Fruit fly (Drosophila melanogaster) whole organism, embryonic: Measurements from ENCODE around the gene CG13893.

Experiments
- Antp ChIP-seq: fragments of 200-800 bp; sonication (Bioruptor generic); optimal IDR thresholded peaks from 3 replicates; lab custom pipeline; 2016; ENCODE audit warnings: missing biosample characterization, missing genetic modification characterization
- CG10274 ChIP-seq: fragments of 200-800 bp; sonication (Bioruptor generic); optimal IDR thresholded peaks from 3 replicates; lab custom pipeline; 2017; ENCODE audit warnings: missing biosample characterization, mild to moderate bottlenecking, missing genetic modification characterization
- CG10431 ChIP-seq: fragments of 200-800 bp; sonication (Bioruptor generic); optimal IDR thresholded peaks from 3 replicates; lab custom pipeline; 2018; ENCODE audit warnings: missing biosample characterization, mild to moderate bottlenecking, missing genetic modification characterization
- CG11085 ChIP-seq: fragments of 200-800 bp; sonication (Bioruptor generic); IDR thresholded peaks from 2 replicates; pipeline ENCODE4 v1.3.6; 2022; ENCODE audit warnings: missing biosample characterization, missing genetic modification characterization
- CG11696 ChIP-seq: fragments of 200-800 bp; sonication (Bioruptor generic); IDR thresholded peaks from 2 replicates; pipeline ENCODE4 v1.3.6; 2022; ENCODE audit warnings: missing biosample characterization, missing genetic modification characterization
- CG11723 ChIP-seq: fragments of 200-800 bp; sonication (Bioruptor generic); optimal IDR thresholded peaks from 2 replicates; lab custom pipeline; 2017; ENCODE audit warnings: missing biosample characterization, mild to moderate bottlenecking, missing genetic modification characterization
- CG12155 ChIP-seq: fragments of 200-800 bp; sonication (Bioruptor generic); optimal IDR thresholded peaks from 3 replicates; lab custom pipeline; 2016; ENCODE audit warnings: missing biosample characterization, missing genetic modification characterization
- CG14860 ChIP-seq: fragments of 200-800 bp; sonication (Bioruptor generic); IDR thresholded peaks from 3 replicates; pipeline ENCODE4 v1.3.6; 2022; ENCODE audit warnings: missing biosample characterization, missing genetic modification characterization; ENCODE audit not compliant: partially characterized antibody
- CG15073 ChIP-seq: fragments of 200-800 bp; sonication (Bioruptor generic); optimal IDR thresholded peaks from 2 replicates; lab custom pipeline; 2016; ENCODE audit warnings: missing biosample characterization, missing genetic modification characterization
- CG17361 ChIP-seq: fragments of 200-800 bp; sonication (Bioruptor generic); IDR thresholded peaks from 3 replicates; pipeline ENCODE4 v1.3.6; 2022; ENCODE audit warnings: missing biosample characterization, missing genetic modification characterization
- CG2712 ChIP-seq: fragments of 200-800 bp; optimal IDR thresholded peaks from 3 replicates; lab custom pipeline; 2019; ENCODE audit warnings: missing biosample characterization, mild to moderate bottlenecking, missing genetic modification characterization, moderate library complexity
- CG33213 ChIP-seq: fragments of 200-800 bp; sonication (Bioruptor generic); optimal IDR thresholded peaks from 3 replicates; lab custom pipeline; 2016; ENCODE audit warnings: missing biosample characterization, missing genetic modification characterization
- CG3847 ChIP-seq: fragments of 200-800 bp; sonication (Bioruptor generic); IDR thresholded peaks from 2 replicates; pipeline ENCODE4 v1.3.6; 2022; ENCODE audit warnings: missing biosample characterization, missing genetic modification characterization
- CG4282 ChIP-seq: fragments of 200-800 bp; sonication (Bioruptor generic); optimal IDR thresholded peaks from 2 replicates; lab custom pipeline; 2016; ENCODE audit warnings: missing biosample characterization, missing genetic modification characterization
- CG4404 ChIP-seq: fragments of 200-800 bp; sonication (Bioruptor generic); IDR thresholded peaks from 2 replicates; pipeline ENCODE4 v1.3.6; 2022; ENCODE audit warnings: missing biosample characterization, missing genetic modification characterization
- CG4424 ChIP-seq: fragments of 200-800 bp; sonication (Bioruptor generic); optimal IDR thresholded peaks from 3 replicates; lab custom pipeline; 2016; ENCODE audit warnings: missing biosample characterization, missing genetic modification characterization
- CG4617 ChIP-seq: fragments of 200-800 bp; sonication (Bioruptor generic); optimal IDR thresholded peaks from 3 replicates; lab custom pipeline; 2016; ENCODE audit warnings: missing biosample characterization, missing genetic modification characterization, borderline replicate concordance
- CG6683 ChIP-seq: fragments of 200-800 bp; sonication (Bioruptor generic); optimal IDR thresholded peaks from 2 replicates; lab custom pipeline; 2017; ENCODE audit warnings: missing biosample characterization, mild to moderate bottlenecking, missing genetic modification characterization, missing genetic modification reagents
- CG6791 ChIP-seq: fragments of 200-800 bp; sonication (Bioruptor generic); IDR thresholded peaks from 3 replicates; pipeline ENCODE4 v1.3.6; 2022; ENCODE audit warnings: missing biosample characterization, missing genetic modification characterization; ENCODE audit not compliant: partially characterized antibody
- CG8281 ChIP-seq: fragments of 200-800 bp; sonication (Bioruptor generic); optimal IDR thresholded peaks from 2 replicates; lab custom pipeline; 2018; ENCODE audit warnings: missing biosample characterization, mild to moderate bottlenecking, missing genetic modification characterization, moderate library complexity
- CG8478 ChIP-seq: fragments of >200 bp; optimal IDR thresholded peaks from 2 replicates; lab custom pipeline; 2018
- CrebB ChIP-seq: fragments of 200-800 bp; sonication (Bioruptor generic); optimal IDR thresholded peaks from 3 replicates; lab custom pipeline; 2018; ENCODE audit warnings: missing biosample characterization, mild to moderate bottlenecking, missing genetic modification characterization
- D19A ChIP-seq: fragments of 200-800 bp; optimal IDR thresholded peaks from 3 replicates; lab custom pipeline; 2019; ENCODE audit warnings: missing biosample characterization, mild to moderate bottlenecking, missing genetic modification characterization, moderate library complexity
- Dek ChIP-seq: fragments of 200-800 bp; sonication (Bioruptor generic); optimal IDR thresholded peaks from 3 replicates; lab custom pipeline; 2019; ENCODE audit warnings: missing biosample characterization, mild to moderate bottlenecking, missing genetic modification characterization, moderate library complexity
- Fer3 ChIP-seq: fragments of 200-800 bp; sonication (Bioruptor generic); optimal IDR thresholded peaks from 2 replicates; lab custom pipeline; 2018; ENCODE audit warnings: missing biosample characterization, mild to moderate bottlenecking, missing genetic modification characterization, moderate library complexity
- Hmx ChIP-seq: fragments of 200-800 bp; sonication (Bioruptor generic); optimal IDR thresholded peaks from 2 replicates; lab custom pipeline; 2016; ENCODE audit warnings: missing biosample characterization, missing genetic modification characterization
- Mes4 ChIP-seq: fragments of 200-800 bp; sonication (Bioruptor generic); optimal IDR thresholded peaks from 2 replicates; lab custom pipeline; 2016; ENCODE audit warnings: missing biosample characterization, missing genetic modification characterization
- NC2β ChIP-seq: fragments of 200-800 bp; sonication (Bioruptor generic); optimal IDR thresholded peaks from 2 replicates; lab custom pipeline; 2016; ENCODE audit warnings: missing biosample characterization, missing genetic modification characterization
- Opbp ChIP-seq: fragments of 200-800 bp; sonication (Bioruptor generic); IDR thresholded peaks from 3 replicates; pipeline ENCODE4 v1.3.6; 2022; ENCODE audit warnings: missing biosample characterization, missing genetic modification characterization; ENCODE audit not compliant: partially characterized antibody
- Sin3A ChIP-seq: fragments of >200 bp; optimal IDR thresholded peaks from 2 replicates; lab custom pipeline; 2018
- TFAM ChIP-seq: fragments of 200-800 bp; sonication (Bioruptor generic); optimal IDR thresholded peaks from 2 replicates; lab custom pipeline; 2017; ENCODE audit warnings: missing biosample characterization, missing genetic modification characterization, inconsistent platforms
- abd-A ChIP-seq: fragments of 200-800 bp; sonication (Bioruptor generic); optimal IDR thresholded peaks from 3 replicates; lab custom pipeline; 2019; ENCODE audit warnings: missing biosample characterization, mild to moderate bottlenecking, missing genetic modification characterization, moderate library complexity
- bowl ChIP-seq: fragments of 200-800 bp; sonication (Bioruptor generic); IDR thresholded peaks from 2 replicates; pipeline ENCODE4 v1.3.6; 2022; ENCODE audit warnings: missing biosample characterization, missing genetic modification characterization
- cas ChIP-seq: fragments of 200-800 bp; sonication (Bioruptor generic); IDR thresholded peaks from 2 replicates; pipeline ENCODE4 v1.3.6; 2022; ENCODE audit warnings: missing biosample characterization, missing genetic modification characterization
- chif ChIP-seq, 2 experiments: fragments of 200-800 bp; sonication (Bioruptor generic); optimal IDR thresholded peaks; 3 replicates each; lab custom pipeline; 2016; ENCODE audit warnings: missing biosample characterization in 2 of 2, missing genetic modification characterization in 2 of 2
- da ChIP-seq: fragments of 200-800 bp; sonication (Bioruptor generic); optimal IDR thresholded peaks from 2 replicates; lab custom pipeline; 2016; ENCODE audit warnings: missing biosample characterization, missing genetic modification characterization
- dimm ChIP-seq: fragments of 200-800 bp; sonication (Bioruptor generic); IDR thresholded peaks from 2 replicates; pipeline ENCODE4 v1.3.6; 2022; ENCODE audit warnings: missing biosample characterization, missing genetic modification characterization
- dm ChIP-seq: fragments of 200-800 bp; sonication (Bioruptor generic); optimal IDR thresholded peaks from 3 replicates; lab custom pipeline; 2016; ENCODE audit warnings: missing biosample characterization, missing genetic modification characterization
- exex ChIP-seq: fragments of 200-800 bp; sonication (Bioruptor generic); optimal IDR thresholded peaks from 4 replicates; lab custom pipeline; 2018; ENCODE audit warnings: missing biosample characterization, mild to moderate bottlenecking, missing genetic modification characterization, moderate library complexity
- grau ChIP-seq: fragments of 200-800 bp; optimal IDR thresholded peaks from 3 replicates; lab custom pipeline; 2019; ENCODE audit warnings: missing biosample characterization, mild to moderate bottlenecking, missing genetic modification characterization, moderate library complexity
- mld ChIP-seq: fragments of 200-800 bp; sonication (Bioruptor generic); IDR thresholded peaks from 3 replicates; pipeline ENCODE4 v1.3.6; 2022; ENCODE audit warnings: missing biosample characterization, missing genetic modification characterization; ENCODE audit not compliant: partially characterized antibody
- nerfin-1 ChIP-seq: fragments of 200-800 bp; sonication (Bioruptor generic); optimal IDR thresholded peaks from 3 replicates; lab custom pipeline; 2019; ENCODE audit warnings: missing biosample characterization, mild to moderate bottlenecking, missing genetic modification characterization, moderate library complexity
- nerfin-2 ChIP-seq: fragments of 200-800 bp; sonication (Bioruptor generic); IDR thresholded peaks from 2 replicates; pipeline ENCODE4 v1.3.6; 2022; ENCODE audit warnings: missing biosample characterization, missing genetic modification characterization; ENCODE audit not compliant: partially characterized antibody
- pan ChIP-seq, 4 experiments: fragments of >200 bp in 3 of 4; fragments of 200-800 bp in 1 of 4; sonication (Bioruptor generic) in 1 of 4; optimal IDR thresholded peaks in 3 of 4; IDR thresholded peaks in 1 of 4; 2 replicates each; pipeline versions ENCODE4 v1.3.6 to Lab custom; 2017 to 2022; ENCODE audit warnings: missing biosample characterization in 2 of 4, missing genetic modification characterization in 2 of 4, mixed read lengths in 1 of 4
- peb ChIP-seq: fragments of 200-800 bp; sonication (Bioruptor generic); IDR thresholded peaks from 2 replicates; pipeline ENCODE4 v1.3.6; 2022; ENCODE audit warnings: missing biosample characterization, missing genetic modification characterization
- phol ChIP-seq: fragments of 200-800 bp; sonication (Bioruptor generic); optimal IDR thresholded peaks from 3 replicates; lab custom pipeline; 2018; ENCODE audit warnings: missing biosample characterization, mild to moderate bottlenecking, missing genetic modification characterization, moderate library complexity
- pita ChIP-seq: fragments of 200-800 bp; sonication (Bioruptor generic); optimal IDR thresholded peaks from 2 replicates; lab custom pipeline; 2017; ENCODE audit warnings: missing biosample characterization, mild to moderate bottlenecking, missing genetic modification characterization
- sisA ChIP-seq: fragments of 200-800 bp; sonication (Bioruptor generic); IDR thresholded peaks from 2 replicates; pipeline ENCODE4 v1.3.6; 2022; ENCODE audit warnings: missing biosample characterization, missing genetic modification characterization
- stwl ChIP-seq: fragments of 200-800 bp; sonication (Bioruptor generic); optimal IDR thresholded peaks from 3 replicates; lab custom pipeline; 2018; ENCODE audit warnings: missing biosample characterization, mild to moderate bottlenecking, missing genetic modification characterization, moderate library complexity
- usp ChIP-seq: fragments of >200 bp; optimal IDR thresholded peaks from 2 replicates; lab custom pipeline; 2017; ENCODE audit warnings: missing biosample characterization, missing genetic modification characterization

Gene CG13893

dm6 chr3L:622357-622834 lies 18.6 kb upstream of the CG13893 start (continued):
- TF ChIP-seq CG10431 (peak; percentile 46), Sin3A (lab: Kevin White, UChicago) (no peak), CG11723 (GFP tag; lab: Kevin White, UChicago) (no peak), abd-A (tag; lab: Kevin White, UChicago) (no peak), Opbp (GFP tag; lab: Robert Waterston, UW) (no peak), CG6791 (no peak), Antp (GFP tag; lab: Kevin White, UChicago) (no peak), dimm (no peak), CG3847 (GFP tag; lab: Robert Waterston, UW) (no peak), usp (GFP tag; lab: Kevin White, UChicago) (no peak), CG6683 (GFP tag; lab: Kevin White, UChicago) (no peak), phol (peak; percentile 74), sisA (peak; percentile 48), CG12155 (GFP tag; lab: Kevin White, UChicago) (no peak), CG15073 (GFP tag; lab: Kevin White, UChicago) (no peak), dm (GFP tag; lab: Kevin White, UChicago) (no peak), CG10274 (no peak), bowl (no peak), chif (GFP tag; optimal IDR thresholded peaks at IDR 0.05; lab: Kevin White, UChicago) (peak; percentile 19 to 65), CG2712 (tag; lab: Kevin White, UChicago) (peak; percentile 84), peb (GFP tag; lab: Robert Waterston, UW) (no peak), NC2β (GFP tag; lab: Kevin White, UChicago) (peak; percentile 31), pan (optimal IDR thresholded peaks at IDR 0.05; lab: Kevin White, UChicago) (no peak), pan (GFP tag; optimal IDR thresholded peaks at IDR 0.05 in 1 of 2, IDR thresholded peaks at IDR 0.05 in 1 of 2) (no peak), CG14860 (GFP tag; lab: Robert Waterston, UW) (no peak)

DNA sequence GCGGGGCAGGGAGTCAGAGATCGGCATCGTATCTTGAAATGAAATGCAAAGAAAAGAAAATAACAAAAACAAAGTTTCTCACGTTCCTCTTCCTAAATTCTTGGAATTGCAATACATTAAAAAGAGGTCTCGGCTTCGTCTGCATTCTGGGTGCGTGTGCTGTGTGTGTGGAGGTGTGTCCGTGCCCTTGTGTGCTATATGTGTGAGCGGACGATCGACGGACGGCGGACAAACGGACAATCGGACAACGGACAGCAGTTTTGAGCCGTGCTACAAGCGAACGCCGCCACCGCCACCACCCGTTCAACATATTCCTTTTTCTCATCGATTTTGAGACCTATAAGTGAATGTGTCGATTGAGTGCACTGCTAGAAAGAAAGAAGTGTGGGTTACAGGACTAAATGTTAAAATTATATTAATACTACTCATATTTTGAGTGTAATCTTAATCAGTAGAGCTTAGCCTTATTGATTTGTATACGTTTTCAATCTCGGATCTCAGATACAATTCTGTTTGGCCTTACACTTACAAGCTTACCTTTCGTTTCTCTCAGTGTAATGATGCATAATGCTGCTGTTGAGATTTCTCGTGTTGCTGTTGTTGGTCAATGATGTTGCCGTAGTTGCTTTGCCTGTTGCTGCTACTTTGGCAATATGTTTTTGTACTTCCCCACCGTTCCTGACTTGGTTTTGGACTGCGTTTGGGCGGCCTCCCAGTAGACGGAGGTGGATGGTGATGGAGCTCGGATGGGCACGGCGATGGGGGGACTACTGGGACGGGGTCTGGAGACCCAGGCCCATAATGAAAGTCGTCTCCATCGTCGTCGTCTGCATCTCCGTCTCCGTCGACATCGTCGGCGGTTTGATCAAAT lies 17.5 kb upstream of the CG13893 start:
- TF ChIP-seq CG8281 (tag; lab: Kevin White, UChicago) (peak; percentile 46), Fer3 (peak; percentile 5), stwl (tag; lab: Kevin White, UChicago) (peak; percentile 73), CrebB (tag; lab: Kevin White, UChicago) (peak; percentile 48), D19A (peak; percentile 86), cas (GFP tag; lab: Robert Waterston, UW) (no peak), CG11085 (no peak), CG4282 (peak; percentile 1), Dek (tag; lab: Kevin White, UChicago) (no peak), TFAM (peak; percentile 64), mld (GFP tag; lab: Robert Waterston, UW) (no peak), nerfin-2 (GFP tag; lab: Robert Waterston, UW) (no peak), CG4424 (GFP tag; lab: Kevin White, UChicago) (peak; percentile 85), CG4617 (GFP tag; lab: Kevin White, UChicago) (peak; percentile 76), grau (tag; lab: Kevin White, UChicago) (peak; percentile 77), nerfin-1 (tag; lab: Kevin White, UChicago) (peak; percentile 80), CG17361 (peak; percentile 87), Hmx (GFP tag; lab: Kevin White, UChicago) (no peak), Mes4 (peak; percentile 71), CG4404 (GFP tag; lab: Robert Waterston, UW) (peak; percentile 92), CG11696 (GFP tag; lab: Robert Waterston, UW) (no peak), pita (GFP tag; lab: Kevin White, UChicago) (no peak), da (peak; percentile 48), CG8478 (lab: Kevin White, UChicago) (no peak), CG33213 (GFP tag; lab: Kevin White, UChicago) (peak; percentile 28), exex (tag; lab: Kevin White, UChicago) (no peak)
